Fruit fly (Drosophila melanogaster): ENCODE measurements around the gene CG3168.

The CG3168 gene

dm6 chrX:6696467-6696866 lies 43.3 kb downstream of the CG3168 start (continued):
- TF ChIP-seq CG16779 (GFP tag; IDR thresholded peaks at IDR 0.05) = 0 out of 2 replicates have a peak, but pooled peaks have one; percentile 17
- TF ChIP-seq CG6654 (GFP tag; optimal IDR thresholded peaks at IDR 0.05) = peak; percentile 25
- peak; percentile 45 for TF ChIP-seq run (tag; optimal IDR thresholded peaks at IDR 0.05)
- no peak for TF ChIP-seq Usf (GFP tag; optimal IDR thresholded peaks at IDR 0.05)
- TF ChIP-seq vfl (GFP tag; optimal IDR thresholded peaks at IDR 0.05) = peak; percentile 38
- TF ChIP-seq sim (GFP tag; IDR thresholded peaks at IDR 0.05) = no peak
- peak; percentile 59 for TF ChIP-seq HmgZ (tag; optimal IDR thresholded peaks at IDR 0.05)
- TF ChIP-seq Abd-B (GFP tag; optimal IDR thresholded peaks at IDR 0.05) = no peak
- TF ChIP-seq CG42726 (GFP tag; IDR thresholded peaks at IDR 0.05; ENCODE audit: partially characterized antibody) = no peak
- no peak for TF ChIP-seq CG11696 (GFP tag; IDR thresholded peaks at IDR 0.05)
- no peak for TF ChIP-seq Lpt (GFP tag; optimal IDR thresholded peaks at IDR 0.05)
- TF ChIP-seq otp (GFP tag; IDR thresholded peaks at IDR 0.05) = peak; percentile 65; the same call in 1 of the 3 replicates
- no peak for TF ChIP-seq p53 (GFP tag; optimal IDR thresholded peaks at IDR 0.05)
- TF ChIP-seq CG2116 (GFP tag; optimal IDR thresholded peaks at IDR 0.05) = peak; percentile 34
- TF ChIP-seq CG34376 (GFP tag; optimal IDR thresholded peaks at IDR 0.05) = peak; percentile 83
- TF ChIP-seq chif (GFP tag; optimal IDR thresholded peaks at IDR 0.05) = peak; percentile 41 to 59
- no peak for TF ChIP-seq gsb (GFP tag; IDR thresholded peaks at IDR 0.05)
- peak; percentile 52 for TF ChIP-seq D19A (tag; optimal IDR thresholded peaks at IDR 0.05)
- TF ChIP-seq Dip3 (GFP tag; optimal IDR thresholded peaks at IDR 0.05) = peak; percentile 37
- peak; percentile 54 for TF ChIP-seq CG1529 (GFP tag; optimal IDR thresholded peaks at IDR 0.05)
- peak; percentile 39 for TF ChIP-seq CG1647 (GFP tag; optimal IDR thresholded peaks at IDR 0.05)
- peak; percentile 22 for TF ChIP-seq CG9609 (GFP tag; optimal IDR thresholded peaks at IDR 0.05)
- peak; percentile 39 for TF ChIP-seq Vsx1 (GFP tag; optimal IDR thresholded peaks at IDR 0.05)
- TF ChIP-seq chinmo (GFP tag; IDR thresholded peaks at IDR 0.05; ENCODE audit: partially characterized antibody) = no peak
- TF ChIP-seq CG18476 (GFP tag; optimal IDR thresholded peaks at IDR 0.05) = peak; percentile 68
- peak; percentile 80; the same call in 2 of the 3 replicates for TF ChIP-seq so (GFP tag; IDR thresholded peaks at IDR 0.05)
- TF ChIP-seq MBD-R2 (GFP tag; IDR thresholded peaks at IDR 0.05) = peak; percentile 39; the same call in 1 of the 2 replicates
- TF ChIP-seq HLHmδ (GFP tag; optimal IDR thresholded peaks at IDR 0.05) = no peak
- TF ChIP-seq CG9727 (GFP tag; optimal IDR thresholded peaks at IDR 0.05) = peak; percentile 63
- no peak for TF ChIP-seq br (optimal IDR thresholded peaks at IDR 0.05)
- TF ChIP-seq ind (GFP tag; optimal IDR thresholded peaks at IDR 0.05) = peak; percentile 52
- TF ChIP-seq CG32767 (GFP tag; IDR thresholded peaks at IDR 0.05) = 0 out of 2 replicates have a peak, but pooled peaks have one; percentile 18
- TF ChIP-seq lab (GFP tag; optimal IDR thresholded peaks at IDR 0.05) = peak; percentile 89
- no peak for TF ChIP-seq CG2129 (GFP tag; IDR thresholded peaks at IDR 0.05; ENCODE audit: partially characterized antibody)
- no peak for TF ChIP-seq hb (GFP tag; IDR thresholded peaks at IDR 0.05; ENCODE audit: partially characterized antibody)
- TF ChIP-seq pb (GFP tag; optimal IDR thresholded peaks at IDR 0.05) = no peak
- peak; percentile 50; the same call in 1 of the 3 replicates for TF ChIP-seq ase (GFP tag; IDR thresholded peaks at IDR 0.05)
- no peak; the same call in 2 of the 3 replicates for TF ChIP-seq B-H1 (GFP tag; IDR thresholded peaks at IDR 0.05)
- no peak for TF ChIP-seq NK7.1 (GFP tag; optimal IDR thresholded peaks at IDR 0.05)
- peak; percentile 58 for TF ChIP-seq CG4424 (GFP tag; optimal IDR thresholded peaks at IDR 0.05)
- TF ChIP-seq cato (GFP tag; optimal IDR thresholded peaks at IDR 0.05; ENCODE audit: borderline replicate concordance) = no peak
- no peak for TF ChIP-seq Lhr (GFP tag; optimal IDR thresholded peaks at IDR 0.05)
- TF ChIP-seq Bdp1 (GFP tag; optimal IDR thresholded peaks at IDR 0.05) = peak; percentile 42
- peak; percentile 33 for TF ChIP-seq CG1792 (GFP tag; optimal IDR thresholded peaks at IDR 0.05)
- peak; percentile 70 for TF ChIP-seq ken (GFP tag; IDR thresholded peaks at IDR 0.05)
- no peak for TF ChIP-seq fd64A (GFP tag; optimal IDR thresholded peaks at IDR 0.05)
- 0 out of 2 replicates have a peak, but pooled peaks have one; percentile 16 for TF ChIP-seq CG8765 (GFP tag; IDR thresholded peaks at IDR 0.05)
- TF ChIP-seq tup (GFP tag; optimal IDR thresholded peaks at IDR 0.05) = peak; percentile 29
- peak; percentile 48 for TF ChIP-seq ap (GFP tag; IDR thresholded peaks at IDR 0.05)
- TF ChIP-seq ewg (GFP tag; optimal IDR thresholded peaks at IDR 0.05) = peak; percentile 50
- TF ChIP-seq CG17359 (tag; optimal IDR thresholded peaks at IDR 0.05) = peak; percentile 62

Measured in whole organism, embryonic.